Worm (Caenorhabditis elegans): Measurements from ENCODE around the gene usp-50.
A peak's percentile ranks its signal among the peaks of the same experiment; 100 is the strongest.

usp-50 gene

DNA sequence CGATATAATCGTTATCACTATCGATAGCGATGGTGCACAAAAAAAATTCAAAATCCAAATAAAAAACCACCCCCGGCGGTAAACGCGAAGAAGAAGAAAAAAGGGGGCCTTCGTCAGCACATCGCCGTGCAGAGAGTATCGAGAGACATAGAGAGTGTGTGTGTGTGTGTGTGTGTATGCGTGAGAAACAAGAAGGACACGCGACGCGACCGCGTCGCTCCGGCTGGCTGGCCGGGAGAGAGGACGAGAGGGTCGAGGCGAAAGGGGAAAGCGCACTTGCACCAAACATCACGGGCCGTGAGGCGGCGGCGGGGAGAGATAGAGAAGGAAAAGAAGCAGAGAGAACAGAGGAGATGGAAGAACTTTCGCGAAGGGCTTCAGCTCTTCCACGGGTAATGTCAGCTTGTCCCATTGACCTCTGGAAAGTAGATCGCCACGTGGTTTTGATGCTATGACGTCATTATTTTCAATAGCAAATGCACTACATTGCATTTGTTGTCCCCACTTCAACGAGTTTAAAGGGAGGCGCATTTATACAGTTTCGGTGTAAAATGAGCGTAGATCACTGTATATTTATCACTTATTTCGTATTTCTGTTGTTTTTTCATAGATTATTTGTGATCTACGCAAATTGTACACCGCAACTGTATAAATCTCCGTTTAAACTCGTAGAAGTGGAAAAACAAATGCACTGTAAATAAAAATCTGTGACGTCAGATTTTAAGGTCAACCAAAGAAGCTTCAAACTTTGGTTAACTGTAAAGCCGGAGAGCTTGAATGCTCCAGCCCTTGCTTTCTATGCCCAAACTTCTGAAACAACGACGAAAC lies 26.7 kb downstream of the usp-50 start, which contains the start of gene Y59A8B.24 (continued):
- TF ChIP-seq gmeb-1 (tag; optimal IDR thresholded peaks at IDR 0.05) (peak; percentile 72), nhr-11 (tag; optimal IDR thresholded peaks at IDR 0.05) (no peak), ztf-4 (tag; optimal IDR thresholded peaks at IDR 0.05) (peak; percentile 76), nhr-23 (tag; optimal IDR thresholded peaks at IDR 0.05) (no peak), egl-27 (tag; optimal IDR thresholded peaks at IDR 0.05) (peak; percentile 69), alr-1 (tag; optimal IDR thresholded peaks at IDR 0.05) (no peak), ceh-16 (tag; optimal IDR thresholded peaks at IDR 0.05) (peak; percentile 73)

DNA sequence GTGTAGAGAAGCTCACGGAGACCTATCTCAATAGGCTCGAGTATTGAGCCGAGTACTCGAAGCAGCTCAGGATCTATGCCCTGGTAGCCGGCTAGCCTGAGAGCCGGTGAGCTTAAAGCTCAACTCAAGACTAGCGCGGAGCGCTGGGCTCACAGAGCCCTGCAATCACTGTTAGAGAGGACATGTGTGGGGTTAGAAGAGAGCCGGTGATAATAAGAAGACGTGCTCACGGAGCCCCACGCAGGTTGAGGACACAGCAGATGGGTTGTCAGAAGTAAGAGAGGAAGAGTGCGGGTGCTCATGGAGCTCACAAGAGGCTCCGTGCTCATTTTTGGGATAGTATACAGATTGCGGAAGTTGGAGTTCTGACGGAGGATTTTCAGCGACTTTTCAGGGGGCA lies 27.6 kb downstream of the usp-50 start:
- TF ChIP-seq nhr-11 (tag; optimal IDR thresholded peaks at IDR 0.05) (no peak), ztf-1 (GFP tag; conservative IDR thresholded peaks at IDR 0.05) (0 out of 2 replicates have a peak, but pooled peaks have one; percentile 59), ceh-82 (tag; optimal IDR thresholded peaks at IDR 0.05) (no peak), nhr-12 (tag; optimal IDR thresholded peaks at IDR 0.05) (no peak), mab-5 (tag; optimal IDR thresholded peaks at IDR 0.05) (no peak)

DNA sequence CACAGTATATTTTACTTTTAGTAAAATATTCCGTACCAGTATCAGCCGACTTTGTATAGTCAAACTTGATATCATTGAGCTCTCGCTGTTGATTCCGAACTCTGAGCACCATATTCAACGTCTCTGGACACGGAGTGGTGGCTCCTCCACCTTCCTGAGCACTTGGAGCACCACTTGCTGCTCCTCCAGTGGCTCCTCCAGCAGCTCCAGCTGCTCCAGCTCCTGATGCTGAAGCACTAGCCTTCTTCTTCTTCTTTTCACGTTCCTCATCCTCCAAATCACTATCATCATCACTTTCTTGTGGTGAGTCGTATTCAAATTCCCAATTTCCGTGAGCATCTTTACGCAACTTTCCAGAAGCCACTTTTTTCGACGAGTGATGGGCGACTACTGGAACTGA lies 31.4 kb downstream of the usp-50 start:
- no peak for TF ChIP-seq gmeb-1 (tag; optimal IDR thresholded peaks at IDR 0.05)
- no peak for TF ChIP-seq Y55F3AM.14 (GFP tag; optimal IDR thresholded peaks at IDR 0.05)
- TF ChIP-seq unc-55 (GFP tag; optimal IDR thresholded peaks at IDR 0.05) = no peak
- no peak for TF ChIP-seq elt-1 (tag; optimal IDR thresholded peaks at IDR 0.05)
- TF ChIP-seq nhr-10 (tag; optimal IDR thresholded peaks at IDR 0.05) = no peak
- TF ChIP-seq mdl-1 (tag; optimal IDR thresholded peaks at IDR 0.05) = no peak
- TF ChIP-seq nhr-6 (tag; optimal IDR thresholded peaks at IDR 0.05) = no peak
- TF ChIP-seq zag-1 (tag; optimal IDR thresholded peaks at IDR 0.05) = no peak
- TF ChIP-seq ztf-4 (tag; optimal IDR thresholded peaks at IDR 0.05) = no peak
- no peak for TF ChIP-seq nhr-11 (tag; optimal IDR thresholded peaks at IDR 0.05)
- TF ChIP-seq peb-1 (tag; optimal IDR thresholded peaks at IDR 0.05) = no peak
- no peak for TF ChIP-seq lin-11 (tag; optimal IDR thresholded peaks at IDR 0.05)
- no peak for TF ChIP-seq sma-3 (GFP tag; optimal IDR thresholded peaks at IDR 0.05)
- TF ChIP-seq ama-1 (optimal IDR thresholded peaks at IDR 0.05) = no peak
- no peak for TF ChIP-seq nhr-25 (tag; optimal IDR thresholded peaks at IDR 0.05)
- TF ChIP-seq elt-3 (tag; optimal IDR thresholded peaks at IDR 0.05) = no peak
- no peak for TF ChIP-seq nhr-77 (tag; optimal IDR thresholded peaks at IDR 0.05)
- no peak for TF ChIP-seq F13H6.1 (tag; optimal IDR thresholded peaks at IDR 0.05)
- no peak for TF ChIP-seq ztf-11 (tag; optimal IDR thresholded peaks at IDR 0.05)
- no peak for TF ChIP-seq sma-9 (GFP tag; optimal IDR thresholded peaks at IDR 0.05)
- no peak for TF ChIP-seq sma-9 (tag; optimal IDR thresholded peaks at IDR 0.05)

DNA sequence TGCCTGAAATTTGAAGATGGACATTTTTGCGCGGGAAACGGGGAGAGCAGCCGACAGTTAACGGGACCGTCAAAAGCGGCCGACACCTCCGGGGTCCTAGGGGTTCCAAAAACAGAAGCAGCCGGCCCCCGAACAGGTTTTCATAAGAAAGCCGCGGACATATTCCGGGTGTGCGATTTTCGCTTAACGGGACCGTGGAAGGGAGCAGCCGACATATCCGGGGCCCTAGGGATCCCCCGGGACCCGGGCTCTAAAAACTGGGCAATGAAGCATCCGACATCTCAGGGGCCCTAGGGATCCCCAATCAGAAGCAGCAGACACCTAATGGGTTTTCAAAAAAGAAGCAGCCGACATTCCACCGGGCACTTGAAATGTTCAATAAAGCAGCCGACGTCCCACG lies 37.8 kb downstream of the usp-50 start:
- TF ChIP-seq Y55F3AM.14 (GFP tag; optimal IDR thresholded peaks at IDR 0.05) (no peak), elt-1 (tag; optimal IDR thresholded peaks at IDR 0.05) (no peak), unc-62 (GFP tag; optimal IDR thresholded peaks at IDR 0.05) (no peak)

DNA sequence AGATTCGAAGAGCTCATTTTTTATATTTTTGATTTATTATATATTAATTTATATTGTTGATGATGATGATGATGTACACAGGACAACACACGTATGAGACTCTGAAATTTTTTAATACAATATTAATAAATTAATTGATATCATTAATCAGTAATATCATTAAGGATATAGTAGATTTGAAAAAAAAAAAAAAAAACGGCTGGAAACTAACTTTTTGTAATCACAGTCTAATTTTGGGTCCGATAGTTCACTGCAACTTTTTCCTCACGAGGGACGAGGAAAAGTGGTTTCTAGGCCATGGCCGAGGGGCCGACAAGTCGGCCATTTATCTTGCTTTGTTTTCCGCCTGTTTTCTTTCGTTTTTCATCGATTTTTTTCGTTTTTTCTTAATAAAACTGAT lies 42.0 kb downstream of the usp-50 start, which contains the start of gene gck-3:
TSS of gene gck-3 (minus strand) at position 101 of the 400 bp plus-strand sequence.
- no peak for TF ChIP-seq nhr-12 (tag; optimal IDR thresholded peaks at IDR 0.05)
- TF ChIP-seq peb-1 (tag; optimal IDR thresholded peaks at IDR 0.05) = no peak
- TF ChIP-seq gmeb-1 (tag; optimal IDR thresholded peaks at IDR 0.05) = no peak
- TF ChIP-seq nhr-6 (tag; optimal IDR thresholded peaks at IDR 0.05) = no peak
- TF ChIP-seq lsy-2 (tag; optimal IDR thresholded peaks at IDR 0.05) = no peak
- TF ChIP-seq dmd-4 (tag; optimal IDR thresholded peaks at IDR 0.05) = no peak

DNA sequence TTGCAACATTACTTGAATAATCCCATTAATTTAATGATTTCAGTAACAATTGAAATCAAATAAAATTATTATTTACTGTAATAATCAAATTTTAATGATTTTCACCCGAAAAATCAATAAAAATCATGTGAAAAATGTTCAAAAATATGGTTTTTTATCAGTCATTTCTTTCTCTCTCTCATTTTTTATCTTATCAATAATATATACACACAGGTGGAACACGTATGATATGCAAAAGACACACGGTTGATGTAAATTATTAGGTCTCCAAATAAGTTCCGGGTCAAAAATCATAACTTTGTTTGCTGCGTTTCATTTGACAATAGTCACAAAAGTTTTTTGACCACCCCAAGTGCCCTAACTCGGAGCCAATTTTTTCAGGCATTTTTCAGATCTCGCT lies 53.5 kb downstream of the usp-50 start:
- TF ChIP-seq crh-2 (tag; optimal IDR thresholded peaks at IDR 0.05) = peak; percentile 3
- TF ChIP-seq Y55F3AM.14 (GFP tag; optimal IDR thresholded peaks at IDR 0.05) = no peak
- TF ChIP-seq fos-1 (tag; optimal IDR thresholded peaks at IDR 0.05) = peak; percentile 53

All from whole organism, L2 larva.